Fruit fly (Drosophila melanogaster) whole organism, prepupa: Measurements from ENCODE around the gene squ.

Experiments used
- Blimp-1 ChIP-seq: fragments of 200-800 bp; sonication (Bioruptor generic); optimal IDR thresholded peaks from 3 replicates; lab custom pipeline; 2017; ENCODE audit warnings: missing biosample characterization, missing genetic modification characterization, mild to moderate bottlenecking, moderate library complexity, missing genetic modification reagents
- CG10631 ChIP-seq: fragments of 200-800 bp; sonication (Bioruptor generic); optimal IDR thresholded peaks from 2 replicates; lab custom pipeline; 2016; ENCODE audit warnings: missing biosample characterization, missing genetic modification characterization
- CG11294 ChIP-seq: fragments of 200-800 bp; sonication (Bioruptor generic); IDR thresholded peaks from 2 replicates; pipeline ENCODE4 v1.3.6; 2022; ENCODE audit warnings: missing biosample characterization, missing genetic modification characterization
- CG11762 ChIP-seq: fragments of 200-800 bp; sonication (Bioruptor generic); optimal IDR thresholded peaks from 3 replicates; lab custom pipeline; 2016; ENCODE audit warnings: missing biosample characterization, missing genetic modification characterization; ENCODE audit not compliant: insufficient read depth
- CG11902 ChIP-seq: fragments of 200-800 bp; sonication (Bioruptor generic); optimal IDR thresholded peaks from 3 replicates; lab custom pipeline; 2016; ENCODE audit warnings: missing biosample characterization, missing genetic modification characterization
- CG15336 ChIP-seq: fragments of 200-800 bp; sonication (Bioruptor generic); IDR thresholded peaks from 2 replicates; pipeline ENCODE4 v1.3.6; 2022; ENCODE audit warnings: missing biosample characterization, missing genetic modification characterization
- CG1621 ChIP-seq: fragments of 200-800 bp; sonication (Bioruptor generic); optimal IDR thresholded peaks from 3 replicates; lab custom pipeline; 2018; ENCODE audit warnings: missing biosample characterization, mild to moderate bottlenecking, missing genetic modification characterization
- CG16779 ChIP-seq: fragments of 200-800 bp; sonication (Bioruptor generic); optimal IDR thresholded peaks from 3 replicates; lab custom pipeline; 2017; ENCODE audit warnings: missing biosample characterization, mild to moderate bottlenecking, missing genetic modification characterization
- CG31627 ChIP-seq: fragments of 200-800 bp; sonication (Bioruptor generic); optimal IDR thresholded peaks from 3 replicates; lab custom pipeline; 2016; ENCODE audit warnings: missing biosample characterization, missing genetic modification characterization
- CG32006 ChIP-seq: fragments of 200-800 bp; sonication (Bioruptor generic); optimal IDR thresholded peaks from 3 replicates; lab custom pipeline; 2017; ENCODE audit warnings: missing biosample characterization, mild to moderate bottlenecking, missing genetic modification characterization
- CG4318 ChIP-seq: fragments of 200-800 bp; sonication (Bioruptor generic); optimal IDR thresholded peaks from 3 replicates; lab custom pipeline; 2017; ENCODE audit warnings: missing biosample characterization, mild to moderate bottlenecking, missing genetic modification characterization
- CG6163 ChIP-seq: fragments of 200-800 bp; sonication (Bioruptor generic); IDR thresholded peaks from 3 replicates; pipeline ENCODE4 v1.3.6; 2022; ENCODE audit warnings: missing biosample characterization, missing genetic modification characterization
- CG6276 ChIP-seq: fragments of 200-800 bp; sonication (Bioruptor generic); optimal IDR thresholded peaks from 2 replicates; lab custom pipeline; 2017; ENCODE audit warnings: missing biosample characterization, mild to moderate bottlenecking, missing genetic modification characterization
- CG6792 ChIP-seq: fragments of 200-800 bp; sonication (Bioruptor generic); optimal IDR thresholded peaks from 3 replicates; lab custom pipeline; 2016; ENCODE audit warnings: missing biosample characterization, missing genetic modification characterization
- CG6808 ChIP-seq: fragments of 200-800 bp; sonication (Bioruptor generic); optimal IDR thresholded peaks from 3 replicates; lab custom pipeline; 2017; ENCODE audit warnings: missing biosample characterization, missing genetic modification characterization, mild to moderate bottlenecking, moderate library complexity, missing genetic modification reagents
- CG6854 ChIP-seq: fragments of 200-800 bp; sonication (Bioruptor generic); optimal IDR thresholded peaks from 2 replicates; lab custom pipeline; 2017; ENCODE audit warnings: missing biosample characterization, mild to moderate bottlenecking, missing genetic modification characterization
- CG8119 ChIP-seq: fragments of 200-800 bp; sonication (Bioruptor generic); IDR thresholded peaks from 3 replicates; pipeline ENCODE4 v1.3.6; 2022; ENCODE audit warnings: missing biosample characterization, missing genetic modification characterization
- CG8632 ChIP-seq: fragments of 200-800 bp; sonication (Bioruptor generic); optimal IDR thresholded peaks from 3 replicates; lab custom pipeline; 2016; ENCODE audit warnings: missing biosample characterization, missing genetic modification characterization
- CG9139 ChIP-seq: fragments of 200-800 bp; sonication (Bioruptor generic); optimal IDR thresholded peaks from 3 replicates; lab custom pipeline; 2017; ENCODE audit warnings: missing biosample characterization, mild to moderate bottlenecking, missing genetic modification characterization
- Eip78C ChIP-seq: fragments of 200-800 bp; sonication (Bioruptor generic); peaks from one replicate; lab custom pipeline; 2016; ENCODE audit warnings: missing biosample characterization, missing genetic modification characterization
- Eip93F ChIP-seq: fragments of 200-800 bp; sonication (Bioruptor generic); optimal IDR thresholded peaks from 2 replicates; lab custom pipeline; 2016; ENCODE audit warnings: missing biosample characterization, mild to moderate bottlenecking, missing genetic modification characterization
- Ets21C ChIP-seq: fragments of 200-800 bp; sonication (Bioruptor generic); optimal IDR thresholded peaks from 3 replicates; lab custom pipeline; 2016; ENCODE audit warnings: missing biosample characterization, missing genetic modification characterization
- Ets96B ChIP-seq: fragments of 200-800 bp; optimal IDR thresholded peaks from 2 replicates; lab custom pipeline; 2019; ENCODE audit warnings: missing biosample characterization, mild to moderate bottlenecking, missing genetic modification characterization, moderate library complexity
- Hr38 ChIP-seq: sonication (Bioruptor generic); optimal IDR thresholded peaks from 2 replicates; lab custom pipeline; 2016; ENCODE audit warnings: missing biosample characterization, missing genetic modification characterization
- Hr39 ChIP-seq: fragments of 200-800 bp; sonication (Bioruptor generic); optimal IDR thresholded peaks from 2 replicates; lab custom pipeline; 2016; ENCODE audit warnings: missing biosample characterization, missing genetic modification characterization
- Hr4 ChIP-seq: fragments of 200-800 bp; sonication (Bioruptor generic); optimal IDR thresholded peaks from 3 replicates; lab custom pipeline; 2016; ENCODE audit warnings: missing biosample characterization, missing genetic modification characterization
- Lpt ChIP-seq: fragments of 200-800 bp; sonication (Bioruptor generic); optimal IDR thresholded peaks from 3 replicates; lab custom pipeline; 2016; ENCODE audit warnings: missing biosample characterization, missing genetic modification characterization
- Met ChIP-seq: fragments of 200-800 bp; sonication (Bioruptor generic); optimal IDR thresholded peaks from 3 replicates; lab custom pipeline; 2016; ENCODE audit warnings: missing biosample characterization, missing genetic modification characterization
- OdsH ChIP-seq: fragments of 200-800 bp; sonication (Bioruptor generic); optimal IDR thresholded peaks from 3 replicates; lab custom pipeline; 2016; ENCODE audit warnings: missing biosample characterization, missing genetic modification characterization
- Sox102F ChIP-seq: fragments of 200-800 bp; sonication (Bioruptor generic); optimal IDR thresholded peaks from 2 replicates; lab custom pipeline; 2016; ENCODE audit warnings: missing biosample characterization, mild to moderate bottlenecking, missing genetic modification characterization
- Sox14 ChIP-seq: fragments of 200-800 bp; sonication (Bioruptor generic); optimal IDR thresholded peaks from 3 replicates; lab custom pipeline; 2016; ENCODE audit warnings: missing biosample characterization, missing genetic modification characterization
- Sox15 ChIP-seq: fragments of 200-800 bp; sonication (Bioruptor generic); optimal IDR thresholded peaks from 3 replicates; lab custom pipeline; 2016; ENCODE audit warnings: missing biosample characterization, missing genetic modification characterization
- achi ChIP-seq: fragments of 200-800 bp; sonication (Bioruptor generic); optimal IDR thresholded peaks from 3 replicates; lab custom pipeline; 2016; ENCODE audit warnings: missing biosample characterization, missing genetic modification characterization
- acj6 ChIP-seq: fragments of 200-800 bp; sonication (Bioruptor generic); optimal IDR thresholded peaks from 3 replicates; lab custom pipeline; 2016; ENCODE audit warnings: missing biosample characterization, missing genetic modification characterization
- cyc ChIP-seq: fragments of 200-800 bp; sonication (Bioruptor generic); optimal IDR thresholded peaks from 3 replicates; lab custom pipeline; 2016; ENCODE audit warnings: missing biosample characterization, missing genetic modification characterization
- dac ChIP-seq: fragments of 200-800 bp; sonication (Bioruptor generic); optimal IDR thresholded peaks from 2 replicates; lab custom pipeline; 2017; ENCODE audit warnings: missing biosample characterization, mild to moderate bottlenecking, missing genetic modification characterization
- eg ChIP-seq: fragments of 200-800 bp; sonication (Bioruptor generic); IDR thresholded peaks from 3 replicates; pipeline ENCODE4 v1.3.6; 2022; ENCODE audit warnings: missing biosample characterization, missing genetic modification characterization
- fd59A ChIP-seq: fragments of 200-800 bp; sonication (Bioruptor generic); optimal IDR thresholded peaks from 2 replicates; lab custom pipeline; 2017; ENCODE audit warnings: missing biosample characterization, mild to moderate bottlenecking, missing genetic modification characterization, missing genetic modification reagents
- fkh ChIP-seq: fragments of 200-800 bp; sonication (Bioruptor generic); optimal IDR thresholded peaks from 3 replicates; lab custom pipeline; 2017; ENCODE audit warnings: missing biosample characterization, mild to moderate bottlenecking, missing genetic modification characterization, moderate library complexity
- lz ChIP-seq: fragments of 200-800 bp; sonication (Bioruptor generic); optimal IDR thresholded peaks from 3 replicates; lab custom pipeline; 2016; ENCODE audit warnings: missing biosample characterization, missing genetic modification characterization
- pdm3 ChIP-seq: fragments of 200-800 bp; sonication (Bioruptor generic); optimal IDR thresholded peaks from 3 replicates; lab custom pipeline; 2016; ENCODE audit warnings: missing biosample characterization, missing genetic modification characterization
- salr ChIP-seq, 2 experiments: fragments of 200-800 bp; sonication (Bioruptor generic); optimal IDR thresholded peaks; 3 replicates each; lab custom pipeline; 2016 to 2018; ENCODE audit warnings: missing biosample characterization in 2 of 2, missing genetic modification characterization in 2 of 2, mild to moderate bottlenecking in 1 of 2
- spab ChIP-seq: fragments of 200-800 bp; sonication (Bioruptor generic); optimal IDR thresholded peaks from 2 replicates; lab custom pipeline; 2017; ENCODE audit warnings: missing biosample characterization, mild to moderate bottlenecking, missing genetic modification characterization, missing genetic modification reagents
- ss ChIP-seq, 2 experiments: fragments of 200-800 bp; sonication (Bioruptor generic); optimal IDR thresholded peaks; 2 replicates in 1 of 2; 3 replicates in 1 of 2; lab custom pipeline; 2017 to 2018; ENCODE audit warnings: mild to moderate bottlenecking in 2 of 2, missing biosample characterization in 2 of 2, missing genetic modification characterization in 2 of 2, moderate library complexity in 1 of 2
- topi ChIP-seq: fragments of 200-800 bp; sonication (Bioruptor generic); optimal IDR thresholded peaks from 3 replicates; lab custom pipeline; 2016; ENCODE audit warnings: missing biosample characterization, missing genetic modification characterization
- vri ChIP-seq: fragments of 200-800 bp; sonication (Bioruptor generic); optimal IDR thresholded peaks from 3 replicates; lab custom pipeline; 2016; ENCODE audit warnings: missing biosample characterization, mild to moderate bottlenecking, missing genetic modification characterization

squ gene

DNA sequence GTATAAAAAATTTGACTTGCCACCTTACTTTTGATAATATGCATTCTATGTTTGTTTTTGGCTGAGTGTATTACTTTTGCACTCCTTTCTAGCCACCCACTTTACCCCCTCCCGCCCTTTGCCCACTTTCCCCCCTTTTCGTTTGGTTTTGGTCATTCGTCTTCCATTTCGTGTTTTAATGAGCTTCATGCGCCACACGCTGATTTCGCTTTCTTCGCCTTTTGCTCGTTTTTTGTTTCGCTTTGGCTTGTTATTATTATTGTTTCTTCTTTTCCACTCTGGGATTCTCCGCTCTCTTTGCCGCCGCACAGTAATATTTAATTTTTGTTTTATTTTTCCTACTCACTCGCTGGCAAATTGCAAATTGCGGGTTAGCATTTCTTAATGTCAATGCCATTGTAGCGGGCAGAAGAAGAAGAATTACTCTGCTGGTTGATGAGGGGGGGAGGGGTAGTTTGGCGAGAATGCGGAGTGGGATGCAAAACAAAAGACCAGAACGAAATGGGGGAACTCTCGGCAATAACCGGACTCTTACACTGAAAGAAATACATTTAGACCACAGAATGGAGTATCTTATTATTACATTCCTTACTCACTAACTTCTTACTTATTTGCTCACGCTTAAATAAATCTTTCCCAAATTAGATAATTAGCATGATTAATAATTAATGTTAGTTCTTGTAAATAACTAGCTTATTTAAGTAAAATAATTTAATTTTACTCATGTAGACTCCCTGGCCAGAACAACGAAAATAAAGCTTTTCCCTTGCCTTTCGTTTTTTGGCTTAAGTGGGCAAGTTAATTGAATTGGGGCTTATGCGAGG is 34.2 kb upstream of the squ start (continued):
- TF ChIP-seq Hr39 (GFP tag; lab: Kevin White, UChicago): peak; percentile 4
- TF ChIP-seq Lpt (GFP tag; lab: Kevin White, UChicago): no peak
- TF ChIP-seq Hr4 (GFP tag; lab: Kevin White, UChicago): no peak
- no peak for TF ChIP-seq fd59A (GFP tag; lab: Kevin White, UChicago)
- peak; percentile 22 for TF ChIP-seq Ets96B (tag; lab: Kevin White, UChicago)
- no peak for TF ChIP-seq Hr38 (GFP tag; lab: Kevin White, UChicago)
- TF ChIP-seq dac (GFP tag; lab: Kevin White, UChicago): no peak
- TF ChIP-seq CG6808 (GFP tag; lab: Kevin White, UChicago): no peak
- peak; percentile 79 for TF ChIP-seq Eip78C (GFP tag; lab: Kevin White, UChicago)
- TF ChIP-seq Eip93F (GFP tag; lab: Kevin White, UChicago): no peak
- TF ChIP-seq cyc (GFP tag; lab: Kevin White, UChicago): no peak
- 0 out of 2 replicates have a peak, but pooled peaks have one; percentile 8 for TF ChIP-seq CG15336 (GFP tag; lab: Robert Waterston, UW)
- no peak for TF ChIP-seq CG6163 (GFP tag; lab: Robert Waterston, UW)
- TF ChIP-seq CG11762 (GFP tag; lab: Kevin White, UChicago): no peak
- TF ChIP-seq fkh (GFP tag; lab: Kevin White, UChicago): no peak
- TF ChIP-seq lz: peak; percentile 13

DNA sequence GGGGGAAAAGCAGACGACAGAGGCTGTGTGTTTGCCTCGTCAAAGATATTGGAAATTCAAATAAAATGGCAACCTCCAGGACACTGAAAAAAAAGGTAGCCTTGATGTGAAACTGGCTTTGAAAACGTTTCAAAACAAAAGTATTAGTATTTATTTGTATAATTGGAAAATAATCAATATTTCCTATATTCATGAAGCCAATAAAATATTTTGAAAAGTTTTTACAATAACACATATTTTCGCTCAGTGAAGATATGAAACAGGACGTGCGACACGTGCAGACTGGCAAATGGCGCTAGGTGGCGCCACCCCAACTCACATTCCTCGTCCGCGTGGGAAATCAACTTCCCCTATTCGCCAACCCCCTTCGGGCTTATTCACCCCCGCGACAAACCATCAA is 32.1 kb upstream of the squ start:
- TF ChIP-seq ss (GFP tag; optimal IDR thresholded peaks at IDR 0.05; lab: Kevin White, UChicago): peak in 1 of 2 experiments; percentile 1
- no peak for TF ChIP-seq Blimp-1 (GFP tag; lab: Kevin White, UChicago)
- peak; percentile 52 for TF ChIP-seq OdsH (GFP tag; lab: Kevin White, UChicago)
- TF ChIP-seq lz: peak; percentile 36
- no peak for TF ChIP-seq Sox15 (GFP tag; lab: Kevin White, UChicago)
- peak; percentile 50 for TF ChIP-seq achi
- TF ChIP-seq CG4318 (GFP tag; lab: Kevin White, UChicago): peak; percentile 30
- TF ChIP-seq CG6276 (GFP tag; lab: Kevin White, UChicago): peak; percentile 38
- TF ChIP-seq CG11902 (GFP tag; lab: Kevin White, UChicago): no peak
- TF ChIP-seq Ets96B (tag; lab: Kevin White, UChicago): peak; percentile 48
- peak; percentile 21 for TF ChIP-seq CG8632 (GFP tag; lab: Kevin White, UChicago)
- peak; percentile 52 for TF ChIP-seq Met (GFP tag; lab: Kevin White, UChicago)
- TF ChIP-seq CG11294: no peak
- TF ChIP-seq fkh (GFP tag; lab: Kevin White, UChicago): no peak
- peak; percentile 46 for TF ChIP-seq pdm3 (GFP tag; lab: Kevin White, UChicago)
- TF ChIP-seq CG1621 (tag; lab: Kevin White, UChicago): no peak
- TF ChIP-seq Hr4 (GFP tag; lab: Kevin White, UChicago): peak; percentile 72
- no peak for TF ChIP-seq CG9139 (GFP tag; lab: Kevin White, UChicago)
- TF ChIP-seq Sox102F (GFP tag; lab: Kevin White, UChicago): peak; percentile 31
- TF ChIP-seq fd59A (GFP tag; lab: Kevin White, UChicago): peak; percentile 30
- TF ChIP-seq CG16779: no peak
- peak; percentile 64 for TF ChIP-seq CG32006 (GFP tag; lab: Kevin White, UChicago)
- TF ChIP-seq Lpt (GFP tag; lab: Kevin White, UChicago): no peak
- TF ChIP-seq acj6 (GFP tag; lab: Kevin White, UChicago): peak; percentile 39
- no peak for TF ChIP-seq salr (GFP tag; optimal IDR thresholded peaks at IDR 0.05; lab: Kevin White, UChicago)
- TF ChIP-seq CG11762 (GFP tag; lab: Kevin White, UChicago): no peak
- TF ChIP-seq CG10631 (GFP tag; lab: Kevin White, UChicago): peak; percentile 26
- no peak for TF ChIP-seq CG6854
- TF ChIP-seq CG8119: peak; percentile 66; the same call in 2 of the 3 replicates
- peak; percentile 0 for TF ChIP-seq vri
- peak; percentile 62; the same call in 2 of the 3 replicates for TF ChIP-seq eg
- TF ChIP-seq Hr39 (GFP tag; lab: Kevin White, UChicago): peak; percentile 14
- no peak for TF ChIP-seq Ets21C
- TF ChIP-seq CG6792 (GFP tag; lab: Kevin White, UChicago): peak; percentile 22
- peak; percentile 8 for TF ChIP-seq Sox14 (GFP tag; lab: Kevin White, UChicago)
- TF ChIP-seq topi (GFP tag; lab: Kevin White, UChicago): peak; percentile 44
- peak; percentile 15 for TF ChIP-seq cyc (GFP tag; lab: Kevin White, UChicago)
- peak; percentile 39 for TF ChIP-seq CG6808 (GFP tag; lab: Kevin White, UChicago)
- TF ChIP-seq spab: peak; percentile 27
- TF ChIP-seq Eip78C (GFP tag; lab: Kevin White, UChicago): peak; percentile 84
- peak; percentile 11 for TF ChIP-seq CG31627 (GFP tag; lab: Kevin White, UChicago)
